Worm (Caenorhabditis elegans) whole organism, young adult: ENCODE measurements around the gene acr-16.

Experiments used
- attf-5 ChIP-seq: fragments of 200-800 bp; sonication (Bioruptor generic); optimal IDR thresholded peaks from 2 replicates; lab custom pipeline; 2018; ENCODE audit warnings: mild to moderate bottlenecking, missing genetic modification characterization, missing compliant biosample characterization
- lsy-27 ChIP-seq: sonication (generic microtip); optimal IDR thresholded peaks from 2 replicates; lab custom pipeline; 2017; ENCODE audit warnings: missing genetic modification characterization, mild to moderate bottlenecking, missing compliant biosample characterization, antibody characterized with exemption, missing genotype, borderline replicate concordance; ENCODE audit not compliant: insufficient read depth

- TF ChIP-seq lsy-27 = no peak
- no peak for TF ChIP-seq attf-5 (GFP tag; lab: Kevin White, UChicago)
These were observed 42.1 kb upstream of the acr-16 start, which contains the start of gene F45F2.10 for ce11 chrV:8518822-8519392.
